Worm (Caenorhabditis elegans) whole organism, early embryonic: ENCODE measurements around the gene arrd-23.

Experiments
- B0310.2 ChIP-seq: sonication (generic microtip); optimal IDR thresholded peaks from 2 replicates; lab custom pipeline; 2016; ENCODE audit warnings: mild to moderate bottlenecking, missing genetic modification characterization, missing compliant biosample characterization
- F13C5.2 ChIP-seq: sonication (generic microtip); optimal IDR thresholded peaks from 2 replicates; lab custom pipeline; 2017; ENCODE audit warnings: mild to moderate bottlenecking, missing genetic modification characterization, inconsistent platforms, missing compliant biosample characterization
- aly-1 ChIP-seq: sonication (generic microtip); optimal IDR thresholded peaks from 2 replicates; lab custom pipeline; 2016; ENCODE audit warnings: missing genetic modification characterization, missing compliant biosample characterization
- ama-1 ChIP-seq: fragments of 150-350 bp; optimal IDR thresholded peaks from 2 replicates; lab custom pipeline; 2014
- ceh-13 ChIP-seq: fragments of 200-800 bp; sonication (Bioruptor generic); optimal IDR thresholded peaks from 2 replicates; lab custom pipeline; 2018; ENCODE audit warnings: mild to moderate bottlenecking, missing genetic modification characterization, missing compliant biosample characterization
- ceh-36 ChIP-seq: sonication (generic microtip); optimal IDR thresholded peaks from 2 replicates; lab custom pipeline; 2016; ENCODE audit warnings: missing genetic modification characterization, inconsistent platforms, missing compliant biosample characterization
- ets-7 ChIP-seq: sonication (generic microtip); optimal IDR thresholded peaks from 2 replicates; lab custom pipeline; 2016; ENCODE audit warnings: missing genotype, missing genetic modification characterization, missing compliant biosample characterization
- flt-1 ChIP-seq: fragments of 200-800 bp; sonication (Bioruptor generic); IDR thresholded peaks from 2 replicates; pipeline ENCODE4 v1.3.6; 2022; ENCODE audit warnings: missing genetic modification characterization, missing compliant biosample characterization
- hmbx-1 ChIP-seq: sonication (generic microtip); optimal IDR thresholded peaks from 2 replicates; lab custom pipeline; 2016; ENCODE audit warnings: mild to moderate bottlenecking, missing genetic modification characterization, missing compliant biosample characterization
- hmg-4 ChIP-seq: fragments of 200-800 bp; sonication (Bioruptor generic); optimal IDR thresholded peaks from 2 replicates; lab custom pipeline; 2018; ENCODE audit warnings: mild to moderate bottlenecking, missing genetic modification characterization, missing compliant biosample characterization
- hnd-1 ChIP-seq: sonication (generic microtip); optimal IDR thresholded peaks from 2 replicates; lab custom pipeline; 2016; ENCODE audit warnings: missing genetic modification characterization, missing compliant biosample characterization
- pes-1 ChIP-seq: fragments of 200-800 bp; sonication (Bioruptor generic); IDR thresholded peaks from 2 replicates; pipeline ENCODE4 v1.3.6; 2022; ENCODE audit warnings: missing genetic modification reagents, missing genetic modification characterization, missing compliant biosample characterization
- scrt-1 ChIP-seq: fragments of 200-800 bp; sonication (Bioruptor generic); IDR thresholded peaks from 2 replicates; pipeline ENCODE4 v1.3.6; 2022; ENCODE audit warnings: missing genetic modification characterization, missing compliant biosample characterization
- sea-1 ChIP-seq: fragments of 200-800 bp; sonication (Bioruptor generic); conservative IDR thresholded peaks from 2 replicates; pipeline ENCODE4 v1.3.6; 2022; ENCODE audit warnings: missing genetic modification characterization, missing compliant biosample characterization
- tbx-11 ChIP-seq: fragments of 200-800 bp; sonication (Bioruptor generic); IDR thresholded peaks from 2 replicates; pipeline ENCODE4 v1.3.6; 2022; ENCODE audit warnings: missing genetic modification characterization, missing compliant biosample characterization
- tbx-37 ChIP-seq: fragments of 200-800 bp; sonication (Bioruptor generic); conservative IDR thresholded peaks from 2 replicates; pipeline ENCODE4 v1.3.6; 2022; ENCODE audit warnings: missing genetic modification reagents, missing genetic modification characterization, missing compliant biosample characterization
- tra-4 ChIP-seq: sonication (generic microtip); optimal IDR thresholded peaks from 2 replicates; lab custom pipeline; 2017; ENCODE audit warnings: missing genetic modification characterization, missing compliant biosample characterization

arrd-23 gene

DNA sequence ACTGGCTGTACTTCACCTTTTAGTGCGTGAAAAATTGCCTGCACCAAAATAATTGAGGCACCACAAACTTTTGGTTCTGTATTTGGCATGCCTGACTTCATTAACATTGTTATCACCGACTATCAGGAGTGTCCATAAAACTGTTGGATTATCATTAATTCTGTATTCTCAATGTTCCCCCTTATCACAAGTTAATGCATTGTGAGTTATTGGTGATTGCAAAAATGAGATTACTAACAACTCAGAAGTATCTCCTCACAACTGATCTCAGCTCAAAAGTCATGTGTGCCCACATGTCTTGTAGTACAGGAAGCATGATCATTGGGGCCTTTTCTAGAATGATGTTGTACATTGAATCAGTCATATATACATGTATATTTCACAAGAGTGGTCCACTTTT is at the start of gene arrd-23:
TSS of gene arrd-23 (plus strand) at position 301 of the 400 bp plus-strand sequence.
- no peak for TF ChIP-seq ama-1 (lab: Kevin White, UChicago)
- TF ChIP-seq hmbx-1, result no peak
- TF ChIP-seq aly-1 (tag; lab: Kevin White, UChicago), result no peak
- TF ChIP-seq sea-1 (GFP tag; lab: Robert Waterston, UW), result no peak
- TF ChIP-seq hnd-1 (tag; lab: Kevin White, UChicago), result no peak
- no peak for TF ChIP-seq B0310.2 (tag; lab: Kevin White, UChicago)

DNA sequence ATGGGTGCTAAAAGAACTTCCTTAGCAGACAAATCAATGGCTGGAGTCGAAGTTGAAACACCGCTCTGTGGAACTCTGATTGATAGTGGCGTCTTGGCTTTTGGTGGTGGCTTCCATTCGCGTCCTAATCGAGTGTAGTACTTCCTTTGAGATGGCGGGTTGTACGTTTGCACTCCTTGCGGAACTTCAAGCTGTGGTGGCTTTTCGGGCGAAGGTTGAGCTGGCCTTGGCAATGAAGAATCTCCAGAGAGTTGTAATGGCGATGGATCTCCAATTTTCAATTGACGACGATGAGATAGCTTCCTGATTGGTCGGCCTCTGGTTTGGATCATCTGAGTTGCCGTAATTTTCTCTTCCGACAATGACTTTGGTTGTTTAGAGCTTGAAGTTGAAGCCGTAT is 45.1 kb upstream of the arrd-23 start:
- TF ChIP-seq tbx-37, result no peak
- no peak for TF ChIP-seq tra-4 (tag; lab: Kevin White, UChicago)
- no peak for TF ChIP-seq F13C5.2 (tag; lab: Kevin White, UChicago)
- no peak for TF ChIP-seq flt-1 (GFP tag; lab: Robert Waterston, UW)
- TF ChIP-seq hmg-4 (GFP tag; lab: Kevin White, UChicago), result no peak
- no peak for TF ChIP-seq ceh-13 (GFP tag; lab: Kevin White, UChicago)

- no peak for TF ChIP-seq F13C5.2 (tag; lab: Kevin White, UChicago)
- TF ChIP-seq ets-7 (tag; lab: Kevin White, UChicago), result no peak
- no peak for TF ChIP-seq B0310.2 (tag; lab: Kevin White, UChicago)
- no peak for TF ChIP-seq aly-1 (tag; lab: Kevin White, UChicago)
- TF ChIP-seq hmg-4 (GFP tag; lab: Kevin White, UChicago), result no peak
- TF ChIP-seq ceh-36 (tag; lab: Kevin White, UChicago), result no peak
- TF ChIP-seq scrt-1, result no peak
- TF ChIP-seq pes-1 (GFP tag; lab: Robert Waterston, UW), result no peak
- TF ChIP-seq tra-4 (tag; lab: Kevin White, UChicago), result no peak
- no peak for TF ChIP-seq sea-1 (GFP tag; lab: Robert Waterston, UW)
- no peak for TF ChIP-seq tbx-37
- TF ChIP-seq hmbx-1, result no peak
- no peak for TF ChIP-seq ceh-13 (GFP tag; lab: Kevin White, UChicago)
- no peak for TF ChIP-seq tbx-11
- TF ChIP-seq flt-1 (GFP tag; lab: Robert Waterston, UW), result no peak
- TF ChIP-seq hnd-1 (tag; lab: Kevin White, UChicago), result no peak
- TF ChIP-seq ama-1 (lab: Kevin White, UChicago), result no peak
Observed at ce11 chrX:4842305-4842704, 43.4 kb upstream of the arrd-23 start.

DNA sequence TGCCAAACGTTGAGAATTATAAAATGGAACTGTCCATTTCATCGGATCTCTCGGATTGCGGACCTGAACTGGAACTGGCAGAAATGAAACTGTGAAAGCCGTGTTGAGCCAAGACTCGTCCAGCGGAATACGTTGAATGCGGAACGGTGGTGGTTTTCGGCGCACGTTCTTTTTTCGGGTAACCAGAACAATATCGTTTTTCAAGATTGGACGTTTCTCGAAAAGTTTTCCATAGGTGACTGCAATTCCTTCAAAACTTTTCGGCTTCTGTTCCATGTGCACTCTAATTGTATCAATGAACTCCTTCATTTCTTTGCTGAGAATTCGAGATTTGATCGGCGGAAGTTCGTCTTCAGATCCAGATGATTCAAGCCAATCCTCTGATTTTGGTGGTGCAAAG is 41.0 kb upstream of the arrd-23 start:
- no peak for TF ChIP-seq hmbx-1
- TF ChIP-seq ama-1 (lab: Kevin White, UChicago), result no peak
- no peak for TF ChIP-seq B0310.2 (tag; lab: Kevin White, UChicago)
- TF ChIP-seq ceh-36 (tag; lab: Kevin White, UChicago), result no peak
- no peak for TF ChIP-seq F13C5.2 (tag; lab: Kevin White, UChicago)
- TF ChIP-seq hmg-4 (GFP tag; lab: Kevin White, UChicago), result no peak
- no peak for TF ChIP-seq scrt-1
- TF ChIP-seq flt-1 (GFP tag; lab: Robert Waterston, UW), result no peak
- TF ChIP-seq pes-1 (GFP tag; lab: Robert Waterston, UW), result no peak
- no peak for TF ChIP-seq ets-7 (tag; lab: Kevin White, UChicago)
- TF ChIP-seq ceh-13 (GFP tag; lab: Kevin White, UChicago), result no peak
- no peak for TF ChIP-seq tbx-11

DNA sequence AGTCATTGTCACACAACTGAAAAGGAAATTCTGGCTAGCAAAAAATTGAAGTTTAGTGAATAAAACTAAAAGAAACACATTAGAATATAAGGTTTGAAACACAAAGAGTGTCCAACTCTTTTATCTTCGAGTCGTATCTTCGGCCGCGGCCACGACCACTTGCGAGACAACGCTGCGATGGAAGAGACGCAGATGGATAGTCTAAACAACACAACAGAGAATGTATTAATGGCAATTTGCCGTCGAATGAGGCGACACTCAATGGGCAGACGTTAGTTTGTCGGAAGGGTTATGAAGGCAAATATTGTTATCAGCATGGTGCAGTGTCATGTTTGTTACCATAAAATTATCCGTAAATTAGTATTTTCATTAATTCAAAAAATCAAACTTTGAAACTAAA is 32.7 kb upstream of the arrd-23 start, which contains the start of gene F39C12.1:
TSS of gene F39C12.1 (minus strand) at position 136 of the 400 bp plus-strand sequence.
- no peak for TF ChIP-seq flt-1 (GFP tag; lab: Robert Waterston, UW)
- TF ChIP-seq F13C5.2 (tag; lab: Kevin White, UChicago), result no peak
- TF ChIP-seq B0310.2 (tag; lab: Kevin White, UChicago), result no peak
- TF ChIP-seq scrt-1, result no peak
- no peak for TF ChIP-seq aly-1 (tag; lab: Kevin White, UChicago)
- no peak for TF ChIP-seq ama-1 (lab: Kevin White, UChicago)
- TF ChIP-seq pes-1 (GFP tag; lab: Robert Waterston, UW), result no peak
- no peak for TF ChIP-seq ceh-36 (tag; lab: Kevin White, UChicago)
- no peak for TF ChIP-seq hmbx-1
- TF ChIP-seq hnd-1 (tag; lab: Kevin White, UChicago), result no peak
- TF ChIP-seq sea-1 (GFP tag; lab: Robert Waterston, UW), result no peak
- no peak for TF ChIP-seq tbx-11
- no peak for TF ChIP-seq ceh-13 (GFP tag; lab: Kevin White, UChicago)
- TF ChIP-seq hmg-4 (GFP tag; lab: Kevin White, UChicago), result no peak
- TF ChIP-seq ets-7 (tag; lab: Kevin White, UChicago), result no peak
- no peak for TF ChIP-seq tra-4 (tag; lab: Kevin White, UChicago)
- TF ChIP-seq tbx-37, result no peak

ce11 chrX:4859582-4860095 is 26.1 kb upstream of the arrd-23 start, which contains the start of gene add-1:
add-1 (minus strand) TSS chrX:4860045.
- TF ChIP-seq hmg-4 (GFP tag; lab: Kevin White, UChicago) (no peak), hmbx-1 (no peak), ceh-13 (GFP tag; lab: Kevin White, UChicago) (no peak), B0310.2 (tag; lab: Kevin White, UChicago) (no peak), ama-1 (lab: Kevin White, UChicago) (no peak), tbx-11 (no peak), ceh-36 (tag; lab: Kevin White, UChicago) (no peak)

- no peak for TF ChIP-seq ceh-13 (GFP tag; lab: Kevin White, UChicago)
- no peak for TF ChIP-seq aly-1 (tag; lab: Kevin White, UChicago)
- no peak for TF ChIP-seq tbx-11
Observed at ce11 chrX:4861413-4861812, 24.3 kb upstream of the arrd-23 start.

DNA sequence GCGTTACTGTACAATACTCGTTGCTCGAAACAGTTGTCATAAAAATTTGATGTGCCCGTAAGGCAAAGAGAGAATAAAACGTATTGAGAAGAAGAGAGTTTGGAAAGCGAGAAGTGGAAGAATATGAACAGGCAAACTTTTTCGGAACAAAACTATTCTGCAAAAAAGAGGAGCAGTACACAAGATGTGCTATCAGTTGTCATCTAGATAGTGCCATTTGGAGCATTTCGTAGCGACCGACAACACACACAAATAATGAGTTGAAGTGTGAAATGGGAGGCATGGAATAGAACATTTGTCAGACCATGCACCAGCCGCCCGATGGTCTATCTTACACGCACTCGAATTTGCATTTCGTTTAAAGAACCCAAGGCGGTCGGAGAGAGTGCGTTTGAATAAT is 23.7 kb upstream of the arrd-23 start:
- no peak for TF ChIP-seq pes-1 (GFP tag; lab: Robert Waterston, UW)
- TF ChIP-seq aly-1 (tag; lab: Kevin White, UChicago), result no peak
- no peak for TF ChIP-seq ceh-13 (GFP tag; lab: Kevin White, UChicago)
